Fruit fly (Drosophila melanogaster) whole organism, embryonic: Measurements from ENCODE around the gene H2.0.

Experiments
- Bdp1 ChIP-seq: fragments of 200-800 bp; sonication (Bioruptor generic); optimal IDR thresholded peaks from 3 replicates; lab custom pipeline; 2016; ENCODE audit warnings: missing biosample characterization, missing genetic modification characterization
- CG12236 ChIP-seq: fragments of 200-800 bp; sonication (Bioruptor generic); optimal IDR thresholded peaks from 2 replicates; lab custom pipeline; 2016; ENCODE audit warnings: missing biosample characterization, missing genetic modification characterization
- CG1233 ChIP-seq: fragments of 200-800 bp; sonication (Bioruptor generic); optimal IDR thresholded peaks from 4 replicates; lab custom pipeline; 2018; ENCODE audit warnings: missing biosample characterization, mild to moderate bottlenecking, missing genetic modification characterization
- CG13775 ChIP-seq: fragments of 200-800 bp; sonication (Bioruptor generic); optimal IDR thresholded peaks from 3 replicates; lab custom pipeline; 2017; ENCODE audit warnings: missing biosample characterization, mild to moderate bottlenecking, missing genetic modification characterization
- CG15073 ChIP-seq: fragments of 200-800 bp; sonication (Bioruptor generic); optimal IDR thresholded peaks from 2 replicates; lab custom pipeline; 2016; ENCODE audit warnings: missing biosample characterization, missing genetic modification characterization
- CG18476 ChIP-seq: fragments of 200-800 bp; sonication (Bioruptor generic); optimal IDR thresholded peaks from 2 replicates; lab custom pipeline; 2016; ENCODE audit warnings: missing biosample characterization, mild to moderate bottlenecking, missing genetic modification characterization
- CG2712 ChIP-seq: fragments of 200-800 bp; optimal IDR thresholded peaks from 3 replicates; lab custom pipeline; 2019; ENCODE audit warnings: missing biosample characterization, mild to moderate bottlenecking, missing genetic modification characterization, moderate library complexity
- CG31224 ChIP-seq: fragments of 200-800 bp; sonication (Bioruptor generic); IDR thresholded peaks from 2 replicates; pipeline ENCODE4 v1.3.6; 2022; ENCODE audit warnings: missing biosample characterization, missing genetic modification characterization
- CG3726 ChIP-seq: fragments of 200-800 bp; sonication (Bioruptor generic); IDR thresholded peaks from 3 replicates; pipeline ENCODE4, ENCODE4 v1.3.6; 2022; ENCODE audit warnings: missing biosample characterization, missing genetic modification characterization
- CG4820 ChIP-seq: fragments of 200-800 bp; sonication (Bioruptor generic); optimal IDR thresholded peaks from 3 replicates; lab custom pipeline; 2016; ENCODE audit warnings: missing biosample characterization, missing genetic modification characterization
- CG5245 ChIP-seq: fragments of 200-800 bp; sonication (Bioruptor generic); optimal IDR thresholded peaks from 3 replicates; lab custom pipeline; 2016; ENCODE audit warnings: missing biosample characterization, missing genetic modification characterization
- CG6175 ChIP-seq: fragments of 200-800 bp; sonication (Bioruptor generic); IDR thresholded peaks from 3 replicates; pipeline ENCODE4 v1.3.6; 2022; ENCODE audit warnings: missing biosample characterization, missing genetic modification characterization
- CG6654 ChIP-seq: fragments of 200-800 bp; sonication (Bioruptor generic); optimal IDR thresholded peaks from 2 replicates; lab custom pipeline; 2017; ENCODE audit warnings: missing biosample characterization, mild to moderate bottlenecking, missing genetic modification characterization
- CG9876 ChIP-seq: fragments of 200-800 bp; sonication (Bioruptor generic); optimal IDR thresholded peaks from 2 replicates; lab custom pipeline; 2016; ENCODE audit warnings: missing biosample characterization, missing genetic modification characterization
- CoRest ChIP-seq: fragments of 200-800 bp; sonication (Bioruptor generic); optimal IDR thresholded peaks from 3 replicates; lab custom pipeline; 2018; ENCODE audit warnings: missing biosample characterization, mild to moderate bottlenecking, missing genetic modification characterization, moderate library complexity
- Dek ChIP-seq: fragments of 200-800 bp; sonication (Bioruptor generic); optimal IDR thresholded peaks from 3 replicates; lab custom pipeline; 2019; ENCODE audit warnings: missing biosample characterization, mild to moderate bottlenecking, missing genetic modification characterization, moderate library complexity
- Eip74EF ChIP-seq, 2 experiments: fragments of 200-800 bp in 1 of 2; fragments of >200 bp in 1 of 2; sonication (Bioruptor generic) in 1 of 2; optimal IDR thresholded peaks; 2 replicates each; lab custom pipeline; 2017 to 2019; ENCODE audit warnings: missing biosample characterization in 2 of 2, missing genetic modification characterization in 2 of 2, mild to moderate bottlenecking in 1 of 2, moderate library complexity in 1 of 2
- Gsc ChIP-seq: fragments of 200-800 bp; sonication (Bioruptor generic); IDR thresholded peaks from 2 replicates; pipeline ENCODE4 v1.3.6; 2022; ENCODE audit warnings: missing biosample characterization, missing genetic modification characterization
- HLH3B ChIP-seq: fragments of 200-800 bp; sonication (Bioruptor generic); IDR thresholded peaks from 2 replicates; pipeline ENCODE4 v1.3.6; 2022; ENCODE audit warnings: missing biosample characterization, missing genetic modification characterization
- HLH4C ChIP-seq: fragments of 200-800 bp; sonication (Bioruptor generic); IDR thresholded peaks from 3 replicates; pipeline ENCODE4 v1.3.6; 2022; ENCODE audit warnings: missing biosample characterization, missing genetic modification characterization; ENCODE audit not compliant: partially characterized antibody
- HmgD ChIP-seq: fragments of 200-800 bp; sonication (Bioruptor generic); optimal IDR thresholded peaks from 3 replicates; lab custom pipeline; 2016; ENCODE audit warnings: missing biosample characterization, missing genetic modification characterization
- Lim3 ChIP-seq: fragments of 200-800 bp; sonication (Bioruptor generic); IDR thresholded peaks from 2 replicates; pipeline ENCODE4 v1.3.6; 2022; ENCODE audit warnings: missing biosample characterization, missing genetic modification characterization
- Med ChIP-seq: fragments of 200-800 bp; sonication (Bioruptor generic); peaks from one replicate; lab custom pipeline; 2016; ENCODE audit warnings: missing biosample characterization, missing genetic modification characterization, mild to moderate bottlenecking, inconsistent platforms, moderate library complexity
- NfI ChIP-seq: fragments of 200-800 bp; sonication (Bioruptor generic); optimal IDR thresholded peaks from 3 replicates; lab custom pipeline; 2018; ENCODE audit warnings: missing biosample characterization, mild to moderate bottlenecking, missing genetic modification characterization, moderate library complexity
- Pdp1 ChIP-seq, 2 experiments: fragments of 200-800 bp; sonication (Bioruptor generic); optimal IDR thresholded peaks; 3 replicates each; lab custom pipeline; 2016; ENCODE audit warnings: missing biosample characterization in 2 of 2, missing genetic modification characterization in 2 of 2, mild to moderate bottlenecking in 1 of 2, moderate library complexity in 1 of 2
- Rfx ChIP-seq: fragments of 200-800 bp; sonication (Bioruptor generic); IDR thresholded peaks from 2 replicates; pipeline ENCODE4 v1.3.6; 2022; ENCODE audit warnings: missing biosample characterization, missing genetic modification characterization
- Spps ChIP-seq: fragments of 200-800 bp; sonication (Bioruptor generic); optimal IDR thresholded peaks from 2 replicates; lab custom pipeline; 2018; ENCODE audit warnings: missing biosample characterization, mild to moderate bottlenecking, missing genetic modification characterization
- Taf1 ChIP-seq: fragments of 200-800 bp; sonication (Bioruptor generic); IDR thresholded peaks from 2 replicates; pipeline ENCODE4 v1.3.6; 2022; ENCODE audit warnings: missing biosample characterization, missing genetic modification characterization
- bigmax ChIP-seq: fragments of 200-800 bp; sonication (Bioruptor generic); optimal IDR thresholded peaks from 2 replicates; lab custom pipeline; 2018; ENCODE audit warnings: missing biosample characterization, mild to moderate bottlenecking, missing genetic modification characterization
- caup ChIP-seq: fragments of 200-800 bp; sonication (Bioruptor generic); optimal IDR thresholded peaks from 3 replicates; lab custom pipeline; 2017; ENCODE audit warnings: missing biosample characterization, mild to moderate bottlenecking, missing genetic modification characterization, moderate library complexity; ENCODE audit not compliant: severe bottlenecking
- cg ChIP-seq: fragments of 200-800 bp; sonication (Bioruptor generic); optimal IDR thresholded peaks from 3 replicates; lab custom pipeline; 2019; ENCODE audit warnings: missing biosample characterization, mild to moderate bottlenecking, missing genetic modification characterization, moderate library complexity
- ci ChIP-seq: fragments of 200-800 bp; sonication (Bioruptor generic); IDR thresholded peaks from 3 replicates; pipeline ENCODE4 v1.3.6; 2022; ENCODE audit warnings: missing biosample characterization, missing genetic modification characterization
- corto ChIP-seq: fragments of 200-800 bp; sonication (Bioruptor generic); optimal IDR thresholded peaks from 2 replicates; lab custom pipeline; 2016; ENCODE audit warnings: missing biosample characterization, mild to moderate bottlenecking, missing genetic modification characterization, moderate library complexity
- emc ChIP-seq: fragments of 200-800 bp; sonication (Bioruptor generic); optimal IDR thresholded peaks from 2 replicates; lab custom pipeline; 2016; ENCODE audit warnings: missing biosample characterization, missing genetic modification characterization
- grau ChIP-seq: fragments of 200-800 bp; optimal IDR thresholded peaks from 3 replicates; lab custom pipeline; 2019; ENCODE audit warnings: missing biosample characterization, mild to moderate bottlenecking, missing genetic modification characterization, moderate library complexity
- hth ChIP-seq: fragments of >200 bp; optimal IDR thresholded peaks from 2 replicates; lab custom pipeline; 2017; ENCODE audit warnings: inconsistent platforms
- insv ChIP-seq, 2 experiments: fragments of 200-800 bp; sonication (Bioruptor generic); optimal IDR thresholded peaks; 3 replicates each; lab custom pipeline; 2016 to 2018; ENCODE audit warnings: missing biosample characterization in 2 of 2, missing genetic modification characterization in 2 of 2
- kni ChIP-seq: fragments of 200-800 bp; sonication (Bioruptor generic); optimal IDR thresholded peaks from 3 replicates; lab custom pipeline; 2017; ENCODE audit warnings: mild to moderate bottlenecking, missing biosample characterization, missing genetic modification reagents, missing genetic modification characterization
- lab ChIP-seq: fragments of 200-800 bp; sonication (Bioruptor generic); optimal IDR thresholded peaks from 3 replicates; lab custom pipeline; 2017; ENCODE audit warnings: missing biosample characterization, missing genetic modification characterization, mild to moderate bottlenecking, moderate library complexity, missing genetic modification reagents
- lola ChIP-seq, 3 experiments: fragments of >200 bp in 2 of 3; fragments of 200-800 bp in 1 of 3; sonication (Bioruptor generic) in 1 of 3; optimal IDR thresholded peaks; 2 replicates each; lab custom pipeline; 2017 to 2019; ENCODE audit warnings: missing biosample characterization in 3 of 3, missing genetic modification characterization in 3 of 3, mild to moderate bottlenecking in 1 of 3, moderate library complexity in 1 of 3
- nerfin-2 ChIP-seq: fragments of 200-800 bp; sonication (Bioruptor generic); IDR thresholded peaks from 2 replicates; pipeline ENCODE4 v1.3.6; 2022; ENCODE audit warnings: missing biosample characterization, missing genetic modification characterization; ENCODE audit not compliant: partially characterized antibody
- sqz ChIP-seq: fragments of 200-800 bp; sonication (Bioruptor generic); optimal IDR thresholded peaks from 3 replicates; lab custom pipeline; 2018; ENCODE audit warnings: missing biosample characterization, mild to moderate bottlenecking, missing genetic modification characterization
- sr ChIP-seq: fragments of 200-800 bp; sonication (Bioruptor generic); IDR thresholded peaks from 3 replicates; pipeline ENCODE4 v1.3.6; 2022; ENCODE audit warnings: missing biosample characterization, missing genetic modification characterization
- tll ChIP-seq, 2 experiments: fragments of 200-800 bp in 1 of 2; fragments of >200 bp in 1 of 2; sonication (Bioruptor generic) in 1 of 2; optimal IDR thresholded peaks; 2 replicates each; lab custom pipeline; 2017 to 2019; ENCODE audit warnings: missing biosample characterization in 2 of 2, missing genetic modification characterization in 2 of 2, mild to moderate bottlenecking in 1 of 2, moderate library complexity in 1 of 2
- twi ChIP-seq: fragments of 200-800 bp; optimal IDR thresholded peaks from 2 replicates; lab custom pipeline; 2019; ENCODE audit warnings: missing biosample characterization, mild to moderate bottlenecking, missing genetic modification characterization, moderate library complexity
- vvl ChIP-seq: fragments of 200-800 bp; sonication (Bioruptor generic); IDR thresholded peaks from 2 replicates; pipeline ENCODE4 v1.3.6; 2022; ENCODE audit warnings: missing biosample characterization, missing genetic modification characterization
- yki ChIP-seq: fragments of >200 bp; optimal IDR thresholded peaks from 3 replicates; lab custom pipeline; 2018
- z ChIP-seq: fragments of 200-800 bp; sonication (Bioruptor generic); IDR thresholded peaks from 3 replicates; pipeline ENCODE4 v1.3.6; 2022; ENCODE audit warnings: missing biosample characterization, missing genetic modification characterization

Gene H2.0

dm6 chr2L:5975025-5975539, 44.1 kb downstream of the H2.0 start (continued):
- TF ChIP-seq HLH4C: 0 out of 3 replicates have a peak, but pooled peaks have one; percentile 40
- TF ChIP-seq CG6175 (GFP tag; lab: Robert Waterston, UW): 0 out of 3 replicates have a peak, but pooled peaks have one; percentile 46
- peak; percentile 50 for TF ChIP-seq Med (GFP tag; lab: Kevin White, UChicago)
- peak; percentile 16 for TF ChIP-seq cg (GFP tag; lab: Kevin White, UChicago)
- no peak for TF ChIP-seq z (GFP tag; lab: Robert Waterston, UW)
- TF ChIP-seq emc (GFP tag; lab: Kevin White, UChicago): no peak
- peak; percentile 39; the same call in 1 of the 2 replicates for TF ChIP-seq Rfx (GFP tag; lab: Robert Waterston, UW)

- TF ChIP-seq caup (GFP tag; lab: Kevin White, UChicago) (peak; percentile 84), Taf1 (no peak), sqz (GFP tag; lab: Kevin White, UChicago) (peak; percentile 17), CG13775 (GFP tag; lab: Kevin White, UChicago) (no peak), lab (peak; percentile 89), CG31224 (GFP tag; lab: Robert Waterston, UW) (no peak), Lim3 (GFP tag; lab: Robert Waterston, UW) (no peak), CG12236 (GFP tag; lab: Kevin White, UChicago) (no peak), CG1233 (peak; percentile 82), lola (GFP tag; optimal IDR thresholded peaks at IDR 0.05; lab: Kevin White, UChicago) (peak in 1 of 3 experiments; percentile 19), twi (no peak), tll (GFP tag; optimal IDR thresholded peaks at IDR 0.05; lab: Kevin White, UChicago) (no peak), insv (GFP tag; optimal IDR thresholded peaks at IDR 0.05; lab: Kevin White, UChicago) (peak in 1 of 2 experiments; percentile 55), CoRest (tag; lab: Kevin White, UChicago) (peak; percentile 34), CG15073 (no peak), Eip74EF (GFP tag; optimal IDR thresholded peaks at IDR 0.05; lab: Kevin White, UChicago) (peak in 1 of 2 experiments; percentile 27), kni (peak; percentile 82), vvl (GFP tag; lab: Robert Waterston, UW) (no peak), NfI (GFP tag; lab: Kevin White, UChicago) (peak; percentile 45), ci (GFP tag; lab: Robert Waterston, UW) (peak; percentile 73; the same call in 2 of the 3 replicates), CG5245 (no peak), sr (peak; percentile 49; the same call in 2 of the 3 replicates), Spps (tag; lab: Kevin White, UChicago) (peak; percentile 6), grau (peak; percentile 30), nerfin-2 (GFP tag; lab: Robert Waterston, UW) (no peak), yki (lab: Kevin White, UChicago) (no peak), CG2712 (tag; lab: Kevin White, UChicago) (peak; percentile 6), CG3726 (GFP tag; lab: Robert Waterston, UW) (peak; percentile 31; the same call in 1 of the 3 replicates), HLH3B (GFP tag; lab: Robert Waterston, UW) (peak; percentile 64; the same call in 1 of the 2 replicates), CG9876 (GFP tag; lab: Kevin White, UChicago) (no peak), Dek (tag; lab: Kevin White, UChicago) (peak; percentile 42), CG4820 (GFP tag; lab: Kevin White, UChicago) (no peak), corto (GFP tag; lab: Kevin White, UChicago) (no peak), Bdp1 (GFP tag; lab: Kevin White, UChicago) (no peak), Gsc (GFP tag; lab: Robert Waterston, UW) (no peak), CG18476 (GFP tag; lab: Kevin White, UChicago) (peak; percentile 4), hth (lab: Kevin White, UChicago) (no peak), HmgD (GFP tag; lab: Kevin White, UChicago) (no peak), Pdp1 (GFP tag; optimal IDR thresholded peaks at IDR 0.05; lab: Kevin White, UChicago) (peak in 1 of 2 experiments; percentile 4), CG6654 (GFP tag; lab: Kevin White, UChicago) (no peak), bigmax (GFP tag; lab: Kevin White, UChicago) (peak; percentile 11)
Observed at dm6 chr2L:5974122-5974521, 45.1 kb downstream of the H2.0 start.
